Fruit fly (Drosophila melanogaster) whole organism, adult: ENCODE data around the gene CG1146.

Experiments
- CG11617 ChIP-seq: fragments of 200-800 bp; sonication (Bioruptor generic); optimal IDR thresholded peaks from 2 replicates; lab custom pipeline; 2017; ENCODE audit warnings: mild to moderate bottlenecking, missing biosample characterization, missing genetic modification reagents, missing genetic modification characterization
- CG12768 ChIP-seq: fragments of 200-800 bp; sonication (Bioruptor generic); optimal IDR thresholded peaks from 2 replicates; lab custom pipeline; 2017; ENCODE audit warnings: missing biosample characterization, missing genetic modification characterization, mild to moderate bottlenecking, moderate library complexity, missing genetic modification reagents
- CG33017 ChIP-seq: fragments of 200-800 bp; sonication (Bioruptor generic); optimal IDR thresholded peaks from 2 replicates; lab custom pipeline; 2018; ENCODE audit warnings: missing biosample characterization, mild to moderate bottlenecking, missing genetic modification characterization, moderate library complexity
- CG5204 ChIP-seq: fragments of 200-800 bp; sonication (Bioruptor generic); optimal IDR thresholded peaks from 2 replicates; lab custom pipeline; 2016; ENCODE audit warnings: missing biosample characterization, missing genetic modification characterization
- CG7045 ChIP-seq: fragments of 200-800 bp; sonication (Bioruptor generic); optimal IDR thresholded peaks from 2 replicates; lab custom pipeline; 2017; ENCODE audit warnings: missing biosample characterization, mild to moderate bottlenecking, missing genetic modification characterization
- Clk ChIP-seq: fragments of 200-800 bp; sonication (Bioruptor generic); optimal IDR thresholded peaks from 2 replicates; lab custom pipeline; 2017; ENCODE audit warnings: missing biosample characterization, missing genetic modification characterization
- Mnt ChIP-seq: fragments of 200-800 bp; sonication (Bioruptor generic); optimal IDR thresholded peaks from 2 replicates; lab custom pipeline; 2016; ENCODE audit warnings: missing biosample characterization, mild to moderate bottlenecking, missing genetic modification characterization
- bab1 ChIP-seq: fragments of 200-800 bp; sonication (Bioruptor generic); optimal IDR thresholded peaks from 3 replicates; lab custom pipeline; 2019; ENCODE audit warnings: missing biosample characterization, mild to moderate bottlenecking, missing genetic modification characterization, moderate library complexity
- cic ChIP-seq: fragments of 200-800 bp; sonication (Bioruptor generic); optimal IDR thresholded peaks from 2 replicates; lab custom pipeline; 2017; ENCODE audit warnings: missing biosample characterization, mild to moderate bottlenecking, missing genetic modification characterization, moderate library complexity
- kay ChIP-seq: fragments of 200-800 bp; sonication (Bioruptor generic); peaks from one replicate; lab custom pipeline; 2016; ENCODE audit warnings: missing biosample characterization, missing genetic modification characterization, borderline replicate concordance
- ovo ChIP-seq: fragments of 200-800 bp; sonication (Bioruptor generic); optimal IDR thresholded peaks from 2 replicates; lab custom pipeline; 2016; ENCODE audit warnings: missing biosample characterization, missing genetic modification characterization
- pad ChIP-seq: fragments of 200-800 bp; sonication (Bioruptor generic); optimal IDR thresholded peaks from 3 replicates; lab custom pipeline; 2017; ENCODE audit warnings: missing biosample characterization, missing genetic modification characterization, mild to moderate bottlenecking, moderate library complexity, missing genetic modification reagents
- tj ChIP-seq: fragments of 200-800 bp; sonication (Bioruptor generic); optimal IDR thresholded peaks from 3 replicates; lab custom pipeline; 2017; ENCODE audit warnings: missing biosample characterization, mild to moderate bottlenecking, missing genetic modification characterization, moderate library complexity
- toe ChIP-seq: fragments of 200-800 bp; sonication (Bioruptor generic); optimal IDR thresholded peaks from 2 replicates; lab custom pipeline; 2016; ENCODE audit warnings: missing biosample characterization, missing genetic modification characterization

DNA sequence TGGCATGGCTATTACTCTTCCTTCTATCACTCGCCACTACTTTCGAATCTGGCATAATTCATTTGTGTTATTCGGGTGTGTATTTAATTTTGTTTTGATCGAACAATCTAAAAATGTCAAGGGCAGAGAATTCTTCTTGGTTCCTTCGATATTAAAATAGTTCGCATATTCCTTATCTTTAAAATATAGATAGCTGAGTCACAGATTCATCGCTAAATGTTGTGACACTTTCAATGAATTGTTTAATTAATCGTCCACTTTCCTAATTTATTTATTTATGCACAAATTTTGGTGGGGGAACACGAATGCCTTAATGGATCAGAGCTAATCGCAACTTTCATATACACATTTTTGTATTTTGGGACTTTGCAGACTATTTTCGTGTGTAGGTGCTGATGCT lies 38.3 kb downstream of the CG1146 start, which contains the start of gene CG32295:
- TF ChIP-seq kay (GFP tag; lab: Kevin White, UChicago) (no peak), CG7045 (GFP tag; lab: Kevin White, UChicago) (no peak), toe (GFP tag; lab: Kevin White, UChicago) (no peak), pad (GFP tag; lab: Kevin White, UChicago) (no peak), tj (GFP tag; lab: Kevin White, UChicago) (no peak), cic (GFP tag; lab: Kevin White, UChicago) (no peak), CG11617 (GFP tag; lab: Kevin White, UChicago) (no peak), Clk (GFP tag; lab: Kevin White, UChicago) (no peak), CG33017 (no peak), CG12768 (GFP tag; lab: Kevin White, UChicago) (no peak), bab1 (GFP tag; lab: Kevin White, UChicago) (no peak), Mnt (GFP tag; lab: Kevin White, UChicago) (no peak), ovo (no peak), CG5204 (GFP tag; lab: Kevin White, UChicago) (no peak)
